Worm (Caenorhabditis elegans) whole organism, L2 larva: ENCODE data around the gene hlh-19.

Experiments
- egl-27 ChIP-seq: sonication (generic microtip); optimal IDR thresholded peaks from 3 replicates; lab custom pipeline; 2017; ENCODE audit warnings: missing biosample characterization, missing genetic modification reagents, missing genetic modification characterization
- nhr-23 ChIP-seq: fragments of 150-350 bp; optimal IDR thresholded peaks from 2 replicates; lab custom pipeline; 2014; ENCODE audit warnings: missing biosample characterization, missing genetic modification reagents, missing genetic modification characterization
- nhr-237 ChIP-seq: fragments of 150-350 bp; optimal IDR thresholded peaks from 2 replicates; lab custom pipeline; 2014; ENCODE audit warnings: missing biosample characterization, missing genetic modification characterization
- unc-39 ChIP-seq: fragments of 150-350 bp; optimal IDR thresholded peaks from 2 replicates; lab custom pipeline; 2014; ENCODE audit warnings: missing biosample characterization, missing genetic modification characterization

DNA sequence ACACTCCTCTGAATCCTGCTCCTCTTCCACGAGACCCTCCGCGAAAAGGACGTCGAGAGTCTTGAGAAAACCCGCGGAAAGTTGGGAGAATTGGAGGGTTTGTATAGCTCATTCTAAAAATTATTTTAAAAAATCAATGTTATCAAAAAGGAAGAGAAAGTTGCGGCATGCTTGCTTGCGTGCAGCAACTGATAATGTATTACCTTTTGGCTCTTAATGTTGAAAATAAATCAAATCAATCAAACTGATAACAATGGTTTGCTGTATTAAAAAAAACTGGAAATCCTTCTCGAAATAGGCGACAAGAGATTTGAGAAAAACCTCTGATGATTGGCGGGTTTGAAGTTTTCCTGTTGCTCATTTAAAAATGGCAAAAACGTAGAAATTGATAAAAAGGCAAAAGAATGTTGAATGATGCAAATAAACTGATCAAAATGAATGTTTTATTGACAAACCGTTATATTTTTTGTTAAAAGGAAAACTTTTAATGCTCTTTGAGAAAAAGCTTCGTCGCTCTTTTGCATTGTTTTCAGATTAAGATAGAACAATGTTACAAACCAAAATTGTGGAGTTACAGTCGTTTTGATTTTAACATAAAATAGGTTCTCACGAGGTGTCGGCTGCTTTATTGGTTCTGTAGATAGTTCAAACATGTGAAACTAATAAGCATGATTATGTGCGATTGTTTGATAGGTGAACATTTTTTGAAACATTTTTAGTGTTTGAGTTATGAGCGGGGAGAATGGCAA lies 1.9 kb downstream of the hlh-19 start:
- TF ChIP-seq nhr-23 (tag; lab: Kevin White, UChicago): no peak
- TF ChIP-seq unc-39: no peak
- TF ChIP-seq egl-27: no peak
- TF ChIP-seq nhr-237 (tag; lab: Kevin White, UChicago): no peak
